Worm (Caenorhabditis elegans): ENCODE results near the gene Y51A2B.5.

ce11 chrV:18375551-18375950 lies 13.5 kb upstream of the Y51A2B.5 start:
- TF ChIP-seq nhr-11 (tag; optimal IDR thresholded peaks at IDR 0.05) = no peak
- no peak for TF ChIP-seq ztf-11 (tag; optimal IDR thresholded peaks at IDR 0.05)
- TF ChIP-seq ZK546.5 (tag; optimal IDR thresholded peaks at IDR 0.05) = no peak
- no peak for TF ChIP-seq fos-1 (tag; optimal IDR thresholded peaks at IDR 0.05)
- TF ChIP-seq unc-62 (GFP tag; optimal IDR thresholded peaks at IDR 0.05) = no peak
- TF ChIP-seq snpc-4 (tag; optimal IDR thresholded peaks at IDR 0.05) = no peak
- TF ChIP-seq nhr-77 (tag; optimal IDR thresholded peaks at IDR 0.05) = no peak
- TF ChIP-seq aly-2 (tag; optimal IDR thresholded peaks at IDR 0.05) = no peak
- no peak for TF ChIP-seq nhr-237 (tag; optimal IDR thresholded peaks at IDR 0.05)
- TF ChIP-seq ceh-82 (tag; optimal IDR thresholded peaks at IDR 0.05) = no peak
- TF ChIP-seq unc-39 (tag; optimal IDR thresholded peaks at IDR 0.05) = no peak
